Worm (Caenorhabditis elegans): ENCODE data around the gene fbxa-141.

fbxa-141 gene

ce11 chrX:14520463-14520862, 7.7 kb upstream of the fbxa-141 start, which contains the start of gene D1025.1:
D1025.1 (plus strand) TSS chrX:14520763.
- TF ChIP-seq ces-1 (GFP tag; optimal IDR thresholded peaks at IDR 0.05) (no peak), unc-130 (GFP tag; optimal IDR thresholded peaks at IDR 0.05) (no peak), ztf-11 (tag; optimal IDR thresholded peaks at IDR 0.05) (no peak), mxl-2 (GFP tag; conservative IDR thresholded peaks at IDR 0.05) (no peak), nhr-77 (tag; optimal IDR thresholded peaks at IDR 0.05) (no peak), hif-1 (tag; optimal IDR thresholded peaks at IDR 0.05) (no peak), mxl-3 (GFP tag; optimal IDR thresholded peaks at IDR 0.05) (no peak)

- TF ChIP-seq ceh-82 (tag; optimal IDR thresholded peaks at IDR 0.05) (no peak), T20F7.1 (GFP tag; optimal IDR thresholded peaks at IDR 0.05) (no peak), set-16 (GFP tag; IDR thresholded peaks at IDR 0.05) (peak; percentile 36), ztf-7 (tag; optimal IDR thresholded peaks at IDR 0.05) (no peak), egl-43 (GFP tag; IDR thresholded peaks at IDR 0.05) (0 out of 2 replicates have a peak, but pooled peaks have one; percentile 10), unc-39 (tag; optimal IDR thresholded peaks at IDR 0.05) (no peak), aha-1 (tag) (peak; percentile 85)
Measured at ce11 chrX:14517842-14518241, 5.1 kb upstream of the fbxa-141 start.

ce11 chrX:14516560-14516959, 3.8 kb upstream of the fbxa-141 start, which contains the start of gene D1025.10:
D1025.10 (plus strand) TSS chrX:14516860.
- TF ChIP-seq dmd-6 (GFP tag; IDR thresholded peaks at IDR 0.05) (peak; percentile 55; the same call in 1 of the 2 replicates), aly-2 (tag; optimal IDR thresholded peaks at IDR 0.05) (no peak), ZK546.5 (tag; optimal IDR thresholded peaks at IDR 0.05) (no peak), dve-1 (tag; optimal IDR thresholded peaks at IDR 0.05; ENCODE audit: insufficient read depth) (peak; percentile 5)

ce11 chrX:14515028-14515427, 2.3 kb upstream of the fbxa-141 start, which contains the start of gene gcsh-1:
gcsh-1 (minus strand) TSS chrX:14515073.
- peak; percentile 44 for TF ChIP-seq pqm-1 (tag; optimal IDR thresholded peaks at IDR 0.05)
- TF ChIP-seq spr-3 (GFP tag; optimal IDR thresholded peaks at IDR 0.05): no peak
- peak; percentile 56 for TF ChIP-seq dmd-6 (GFP tag; IDR thresholded peaks at IDR 0.05)
- TF ChIP-seq nhr-28 (tag; optimal IDR thresholded peaks at IDR 0.05): peak; percentile 67

DNA sequence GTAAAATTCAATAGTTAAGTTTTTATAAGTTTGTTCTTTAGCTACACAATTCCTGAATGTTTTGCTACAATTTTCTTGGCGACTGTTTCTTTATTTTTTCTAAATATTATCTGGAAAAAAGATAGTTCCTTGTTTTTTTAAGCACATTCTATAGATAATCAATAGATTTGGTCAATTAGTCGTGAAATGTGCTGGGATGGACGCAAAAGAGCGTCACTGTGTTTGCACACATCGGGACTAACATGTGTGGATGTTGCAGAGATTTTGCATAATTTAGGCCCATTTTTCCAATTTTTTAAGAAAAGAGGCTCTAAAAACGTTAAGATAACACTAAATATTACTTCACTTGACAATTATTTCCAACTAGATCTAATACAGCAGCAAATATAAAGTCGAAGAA, 745 bp upstream of the fbxa-141 start:
- TF ChIP-seq F49E8.2 (tag; optimal IDR thresholded peaks at IDR 0.05; ENCODE audit: borderline replicate concordance) (no peak), mep-1 (tag; optimal IDR thresholded peaks at IDR 0.05) (peak; percentile 46), fkh-10 (GFP tag; optimal IDR thresholded peaks at IDR 0.05) (peak; percentile 29), dmd-6 (GFP tag; IDR thresholded peaks at IDR 0.05) (no peak), nhr-48 (tag; optimal IDR thresholded peaks at IDR 0.05) (no peak), Y105C5A.15 (GFP tag; IDR thresholded peaks at IDR 0.05) (no peak), hmg-1.1 (GFP tag; IDR thresholded peaks at IDR 0.05) (peak; percentile 30; the same call in 1 of the 2 replicates), aha-1 (tag) (peak; percentile 19), lin-38 (GFP tag; IDR thresholded peaks at IDR 0.05) (no peak), mdl-1 (tag; optimal IDR thresholded peaks at IDR 0.05) (no peak), unc-62 (GFP tag; optimal IDR thresholded peaks at IDR 0.05 in 1 of 2) (peak in 1 of 2 experiments; percentile 84), unc-62 (tag; optimal IDR thresholded peaks at IDR 0.05) (no peak)

ce11 chrX:14510358-14510757, 2.4 kb downstream of the fbxa-141 start:
- TF ChIP-seq ama-1 (optimal IDR thresholded peaks at IDR 0.05) (no peak), zip-2 (tag; optimal IDR thresholded peaks at IDR 0.05) (peak; percentile 93), nhr-237 (tag; optimal IDR thresholded peaks at IDR 0.05) (no peak), ZK337.2 (GFP tag; IDR thresholded peaks at IDR 0.05) (no peak)

All from whole organism, L4 larva.